Fruit fly (Drosophila melanogaster) whole organism, embryonic: ENCODE measurements around the gene CG31807.

Source experiments
- BEAF-32 ChIP-seq: fragments of 200-800 bp; sonication (Bioruptor generic); optimal IDR thresholded peaks from 3 replicates; lab custom pipeline; 2017; ENCODE audit warnings: missing biosample characterization, missing genetic modification characterization, mild to moderate bottlenecking, moderate library complexity, missing genetic modification reagents
- CG10267 ChIP-seq: fragments of 200-800 bp; sonication (Bioruptor generic); optimal IDR thresholded peaks from 2 replicates; lab custom pipeline; 2018; ENCODE audit warnings: missing biosample characterization, mild to moderate bottlenecking, missing genetic modification characterization, moderate library complexity
- CG12236 ChIP-seq: fragments of 200-800 bp; sonication (Bioruptor generic); optimal IDR thresholded peaks from 2 replicates; lab custom pipeline; 2016; ENCODE audit warnings: missing biosample characterization, missing genetic modification characterization
- CG13894 ChIP-seq: fragments of 200-800 bp; sonication (Bioruptor generic); optimal IDR thresholded peaks from 3 replicates; lab custom pipeline; 2018; ENCODE audit warnings: missing biosample characterization, mild to moderate bottlenecking, missing genetic modification characterization, moderate library complexity
- CG14965 ChIP-seq: fragments of 200-800 bp; sonication (Bioruptor generic); optimal IDR thresholded peaks from 2 replicates; lab custom pipeline; 2016; ENCODE audit warnings: missing biosample characterization, missing genetic modification characterization, borderline replicate concordance
- CG15269 ChIP-seq: fragments of 200-800 bp; sonication (Bioruptor generic); optimal IDR thresholded peaks from 2 replicates; lab custom pipeline; 2018; ENCODE audit warnings: missing biosample characterization, mild to moderate bottlenecking, missing genetic modification characterization, moderate library complexity
- CG16815 ChIP-seq: fragments of 200-800 bp; sonication (Bioruptor generic); optimal IDR thresholded peaks from 3 replicates; lab custom pipeline; 2017; ENCODE audit warnings: missing biosample characterization, mild to moderate bottlenecking, missing genetic modification characterization
- CG17186 ChIP-seq: fragments of 200-800 bp; sonication (Bioruptor generic); optimal IDR thresholded peaks from 3 replicates; lab custom pipeline; 2017; ENCODE audit warnings: missing biosample characterization, missing genetic modification reagents, missing genetic modification characterization
- CG17829 ChIP-seq: fragments of 200-800 bp; optimal IDR thresholded peaks from 2 replicates; lab custom pipeline; 2019; ENCODE audit warnings: missing biosample characterization, mild to moderate bottlenecking, missing genetic modification characterization, moderate library complexity
- CG1832 ChIP-seq: fragments of 200-800 bp; sonication (Bioruptor generic); optimal IDR thresholded peaks from 2 replicates; lab custom pipeline; 2017; ENCODE audit warnings: missing biosample characterization, mild to moderate bottlenecking, missing genetic modification characterization, inconsistent platforms
- CG2120 ChIP-seq: fragments of 200-800 bp; sonication (Bioruptor generic); optimal IDR thresholded peaks from 3 replicates; lab custom pipeline; 2016; ENCODE audit warnings: missing biosample characterization, missing genetic modification characterization
- CG2199 ChIP-seq: fragments of 200-800 bp; sonication (Bioruptor generic); IDR thresholded peaks from 3 replicates; pipeline ENCODE4 v1.3.6; 2022; ENCODE audit warnings: missing biosample characterization, missing genetic modification characterization
- CG2678 ChIP-seq: fragments of 200-800 bp; sonication (Bioruptor generic); optimal IDR thresholded peaks from 3 replicates; lab custom pipeline; 2019; ENCODE audit warnings: missing biosample characterization, mild to moderate bottlenecking, missing genetic modification characterization, moderate library complexity
- CG4424 ChIP-seq: fragments of 200-800 bp; sonication (Bioruptor generic); optimal IDR thresholded peaks from 3 replicates; lab custom pipeline; 2016; ENCODE audit warnings: missing biosample characterization, missing genetic modification characterization
- CG4707 ChIP-seq: fragments of 200-800 bp; sonication (Bioruptor generic); optimal IDR thresholded peaks from 2 replicates; lab custom pipeline; 2018; ENCODE audit warnings: missing biosample characterization, mild to moderate bottlenecking, missing genetic modification characterization, moderate library complexity
- CG4854 ChIP-seq: fragments of 200-800 bp; sonication (Bioruptor generic); optimal IDR thresholded peaks from 2 replicates; lab custom pipeline; 2016; ENCODE audit warnings: missing biosample characterization, missing genetic modification characterization, inconsistent platforms
- CG7839 ChIP-seq: fragments of 200-800 bp; sonication (Bioruptor generic); optimal IDR thresholded peaks from 3 replicates; lab custom pipeline; 2018; ENCODE audit warnings: missing biosample characterization, mild to moderate bottlenecking, missing genetic modification characterization, moderate library complexity
- CG8281 ChIP-seq: fragments of 200-800 bp; sonication (Bioruptor generic); optimal IDR thresholded peaks from 2 replicates; lab custom pipeline; 2018; ENCODE audit warnings: missing biosample characterization, mild to moderate bottlenecking, missing genetic modification characterization, moderate library complexity
- CG8924 ChIP-seq: fragments of 200-800 bp; optimal IDR thresholded peaks from 3 replicates; lab custom pipeline; 2019; ENCODE audit warnings: missing biosample characterization, mild to moderate bottlenecking, missing genetic modification characterization, moderate library complexity
- D19B ChIP-seq: fragments of 200-800 bp; sonication (Bioruptor generic); optimal IDR thresholded peaks from 2 replicates; lab custom pipeline; 2017; ENCODE audit warnings: missing biosample characterization, mild to moderate bottlenecking, missing genetic modification characterization
- Dad ChIP-seq: fragments of 200-800 bp; sonication (Bioruptor generic); optimal IDR thresholded peaks from 3 replicates; lab custom pipeline; 2016; ENCODE audit warnings: missing biosample characterization, missing genetic modification characterization
- Drgx ChIP-seq: fragments of 200-800 bp; sonication (Bioruptor generic); IDR thresholded peaks from 2 replicates; pipeline ENCODE4 v1.3.6; 2022; ENCODE audit warnings: missing biosample characterization, missing genetic modification characterization
- E2f1 ChIP-seq: fragments of 200-800 bp; sonication (Bioruptor generic); IDR thresholded peaks from 2 replicates; pipeline ENCODE4 v1.3.6; 2022; ENCODE audit warnings: missing biosample characterization, missing genetic modification characterization
- E2f2 ChIP-seq: fragments of 200-800 bp; sonication (Bioruptor generic); IDR thresholded peaks from 2 replicates; pipeline ENCODE4 v1.3.6; 2022; ENCODE audit warnings: missing biosample characterization, missing genetic modification characterization
- Ets65A ChIP-seq: fragments of 200-800 bp; sonication (Bioruptor generic); peaks from one replicate; lab custom pipeline; 2016; ENCODE audit warnings: missing biosample characterization, missing genetic modification characterization
- HmgZ ChIP-seq: fragments of 200-800 bp; sonication (Bioruptor generic); optimal IDR thresholded peaks from 2 replicates; lab custom pipeline; 2018; ENCODE audit warnings: missing biosample characterization, mild to moderate bottlenecking, missing genetic modification characterization
- Meics ChIP-seq: fragments of 200-800 bp; sonication (Bioruptor generic); optimal IDR thresholded peaks from 2 replicates; lab custom pipeline; 2017; ENCODE audit warnings: missing biosample characterization, mild to moderate bottlenecking, missing genetic modification characterization
- NfI ChIP-seq: fragments of 200-800 bp; sonication (Bioruptor generic); optimal IDR thresholded peaks from 3 replicates; lab custom pipeline; 2018; ENCODE audit warnings: missing biosample characterization, mild to moderate bottlenecking, missing genetic modification characterization, moderate library complexity
- Opbp ChIP-seq: fragments of 200-800 bp; sonication (Bioruptor generic); IDR thresholded peaks from 3 replicates; pipeline ENCODE4 v1.3.6; 2022; ENCODE audit warnings: missing biosample characterization, missing genetic modification characterization; ENCODE audit not compliant: partially characterized antibody
- Poxn ChIP-seq: fragments of 200-800 bp; sonication (Bioruptor generic); IDR thresholded peaks from 2 replicates; pipeline ENCODE4 v1.3.6; 2022; ENCODE audit warnings: missing biosample characterization, missing genetic modification characterization
- Sin3A ChIP-seq: fragments of >200 bp; optimal IDR thresholded peaks from 2 replicates; lab custom pipeline; 2018
- Sox100B ChIP-seq: fragments of 200-800 bp; sonication (Bioruptor generic); optimal IDR thresholded peaks from 3 replicates; lab custom pipeline; 2018; ENCODE audit warnings: missing biosample characterization, mild to moderate bottlenecking, missing genetic modification characterization
- aop ChIP-seq: fragments of 200-800 bp; sonication (Bioruptor generic); IDR thresholded peaks from 2 replicates; pipeline ENCODE4 v1.3.6; 2022; ENCODE audit warnings: missing biosample characterization, missing genetic modification characterization
- cato ChIP-seq: fragments of 200-800 bp; sonication (Bioruptor generic); optimal IDR thresholded peaks from 2 replicates; lab custom pipeline; 2016; ENCODE audit warnings: missing biosample characterization, missing genetic modification characterization, borderline replicate concordance
- chm ChIP-seq: fragments of 200-800 bp; sonication (Bioruptor generic); IDR thresholded peaks from 2 replicates; pipeline ENCODE4 v1.3.6; 2022; ENCODE audit warnings: missing biosample characterization, missing genetic modification characterization
- dimm ChIP-seq: fragments of 200-800 bp; sonication (Bioruptor generic); IDR thresholded peaks from 2 replicates; pipeline ENCODE4 v1.3.6; 2022; ENCODE audit warnings: missing biosample characterization, missing genetic modification characterization
- dmrt99B ChIP-seq: fragments of 200-800 bp; sonication (Bioruptor generic); optimal IDR thresholded peaks from 2 replicates; lab custom pipeline; 2018; ENCODE audit warnings: missing biosample characterization, mild to moderate bottlenecking, missing genetic modification characterization, moderate library complexity
- dysf ChIP-seq: fragments of 200-800 bp; sonication (Bioruptor generic); IDR thresholded peaks from 3 replicates; pipeline ENCODE4 v1.3.6; 2022; ENCODE audit warnings: missing biosample characterization, missing genetic modification characterization
- her ChIP-seq: fragments of 200-800 bp; sonication (Bioruptor generic); optimal IDR thresholded peaks from 2 replicates; lab custom pipeline; 2016; ENCODE audit warnings: missing biosample characterization, missing genetic modification characterization
- ind ChIP-seq: fragments of 200-800 bp; sonication (Bioruptor generic); optimal IDR thresholded peaks from 3 replicates; lab custom pipeline; 2016; ENCODE audit warnings: missing biosample characterization, missing genetic modification characterization
- klu ChIP-seq: fragments of 200-800 bp; sonication (Bioruptor generic); IDR thresholded peaks from 2 replicates; pipeline ENCODE4 v1.3.6; 2022; ENCODE audit warnings: missing biosample characterization, missing genetic modification characterization
- ro ChIP-seq: fragments of 200-800 bp; sonication (Bioruptor generic); IDR thresholded peaks from 2 replicates; pipeline ENCODE4 v1.3.6; 2022; ENCODE audit warnings: missing biosample characterization, missing genetic modification characterization
- run ChIP-seq: fragments of 200-800 bp; sonication (Bioruptor generic); optimal IDR thresholded peaks from 3 replicates; lab custom pipeline; 2018; ENCODE audit warnings: missing biosample characterization, mild to moderate bottlenecking, missing genetic modification characterization
- salm ChIP-seq: fragments of 200-800 bp; sonication (Bioruptor generic); optimal IDR thresholded peaks from 2 replicates; lab custom pipeline; 2018; ENCODE audit warnings: missing biosample characterization, mild to moderate bottlenecking, missing genetic modification characterization
- sc ChIP-seq, 3 experiments: fragments of >200 bp in 2 of 3; fragments of 200-800 bp in 1 of 3; sonication (Bioruptor generic) in 1 of 3; optimal IDR thresholded peaks; 2 replicates in 2 of 3; 3 replicates in 1 of 3; lab custom pipeline; 2017; ENCODE audit warnings: mild to moderate bottlenecking in 1 of 3, missing biosample characterization in 1 of 3, missing genetic modification characterization in 1 of 3, missing genetic modification reagents in 1 of 3
- sens-2 ChIP-seq: fragments of 200-800 bp; sonication (Bioruptor generic); IDR thresholded peaks from 2 replicates; pipeline ENCODE4 v1.3.6; 2022; ENCODE audit warnings: missing biosample characterization, missing genetic modification characterization
- slou ChIP-seq: fragments of 200-800 bp; sonication (Bioruptor generic); optimal IDR thresholded peaks from 3 replicates; lab custom pipeline; 2016; ENCODE audit warnings: missing biosample characterization, missing genetic modification characterization
- sug ChIP-seq: fragments of 200-800 bp; optimal IDR thresholded peaks from 2 replicates; lab custom pipeline; 2019; ENCODE audit warnings: missing biosample characterization, mild to moderate bottlenecking, missing genetic modification characterization, moderate library complexity

CG31807 gene

DNA sequence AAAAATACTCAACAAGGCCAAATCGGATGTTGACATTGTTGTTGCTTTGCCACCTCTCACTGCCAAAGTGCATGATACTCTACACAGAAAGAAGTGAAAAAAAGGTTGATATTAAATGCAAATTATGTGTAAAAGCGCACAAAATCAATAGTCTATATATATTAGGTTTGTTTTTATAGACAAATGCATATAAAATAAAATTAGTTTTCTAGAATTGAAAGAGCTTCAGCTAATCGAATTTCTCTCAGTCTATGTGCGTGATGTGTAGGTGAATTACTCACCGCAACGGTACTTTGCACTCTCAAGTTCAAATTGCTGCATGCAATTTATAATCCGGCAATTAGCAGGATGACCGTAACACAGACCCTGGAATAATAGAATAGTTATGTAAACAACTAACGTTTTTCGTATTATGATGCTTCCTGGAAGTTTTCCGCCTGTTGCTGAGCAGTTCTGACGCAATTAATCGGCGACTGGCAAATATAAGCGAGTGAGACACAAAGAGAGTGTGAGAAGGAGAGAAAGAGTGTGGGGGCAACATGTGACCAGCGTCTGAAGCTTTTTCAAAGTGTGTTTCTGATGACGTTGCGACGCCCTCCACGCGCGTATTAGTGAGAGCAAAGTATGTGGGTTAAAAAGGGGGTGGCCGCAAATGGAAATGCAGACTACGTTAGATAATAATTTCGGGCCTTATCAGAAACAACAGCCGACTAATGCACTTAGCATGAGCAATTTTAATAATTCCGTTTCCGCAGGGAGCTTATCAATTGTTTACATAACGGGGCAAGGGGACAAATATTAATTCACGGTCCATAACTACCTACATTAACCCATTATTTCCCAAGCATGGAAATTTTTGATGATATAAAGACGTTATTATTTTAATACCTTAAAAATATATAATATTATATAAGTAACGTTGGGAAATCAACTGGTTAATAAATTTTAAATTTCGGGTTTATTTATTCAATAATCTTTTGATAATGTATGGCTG, 37.2 kb upstream of the CG31807 start (continued):
- TF ChIP-seq CG2120 (GFP tag; lab: Kevin White, UChicago) (peak; percentile 83), sug (peak; percentile 64), D19B (peak; percentile 67), CG13894 (tag; lab: Kevin White, UChicago) (peak; percentile 57), CG4854 (peak; percentile 78), aop (GFP tag; lab: Robert Waterston, UW) (peak; percentile 83), CG2199 (GFP tag; lab: Robert Waterston, UW) (peak; percentile 98), ind (GFP tag; lab: Kevin White, UChicago) (peak; percentile 95), dmrt99B (tag; lab: Kevin White, UChicago) (peak; percentile 96), Drgx (GFP tag; lab: Robert Waterston, UW) (peak; percentile 97), klu (GFP tag; lab: Robert Waterston, UW) (peak; percentile 88), Opbp (GFP tag; lab: Robert Waterston, UW) (no peak), her (peak; percentile 25), Sox100B (GFP tag; lab: Kevin White, UChicago) (peak; percentile 91), ro (GFP tag; lab: Robert Waterston, UW) (peak; percentile 88), NfI (peak; percentile 81), Sin3A (lab: Kevin White, UChicago) (no peak), cato (peak; percentile 79), CG17829 (peak; percentile 96), CG7839 (tag; lab: Kevin White, UChicago) (peak; percentile 94), dimm (peak; percentile 92), CG16815 (peak; percentile 51), CG12236 (GFP tag; lab: Kevin White, UChicago) (peak; percentile 27), Poxn (GFP tag; lab: Robert Waterston, UW) (peak; percentile 34; the same call in 1 of the 2 replicates), E2f1 (peak; percentile 95), CG4424 (GFP tag; lab: Kevin White, UChicago) (peak; percentile 95), CG8281 (tag; lab: Kevin White, UChicago) (peak; percentile 71), chm (GFP tag; lab: Robert Waterston, UW) (peak; percentile 94), BEAF-32 (no peak), CG10267 (tag; lab: Kevin White, UChicago) (peak; percentile 85), CG4707 (GFP tag; lab: Kevin White, UChicago) (peak; percentile 84), dysf (peak; percentile 96), Meics (GFP tag; lab: Kevin White, UChicago) (peak; percentile 91), Ets65A (GFP tag; lab: Kevin White, UChicago) (peak; percentile 97), E2f2 (peak; percentile 75), CG2678 (tag; lab: Kevin White, UChicago) (peak; percentile 95), HmgZ (tag; lab: Kevin White, UChicago) (peak; percentile 75)

DNA sequence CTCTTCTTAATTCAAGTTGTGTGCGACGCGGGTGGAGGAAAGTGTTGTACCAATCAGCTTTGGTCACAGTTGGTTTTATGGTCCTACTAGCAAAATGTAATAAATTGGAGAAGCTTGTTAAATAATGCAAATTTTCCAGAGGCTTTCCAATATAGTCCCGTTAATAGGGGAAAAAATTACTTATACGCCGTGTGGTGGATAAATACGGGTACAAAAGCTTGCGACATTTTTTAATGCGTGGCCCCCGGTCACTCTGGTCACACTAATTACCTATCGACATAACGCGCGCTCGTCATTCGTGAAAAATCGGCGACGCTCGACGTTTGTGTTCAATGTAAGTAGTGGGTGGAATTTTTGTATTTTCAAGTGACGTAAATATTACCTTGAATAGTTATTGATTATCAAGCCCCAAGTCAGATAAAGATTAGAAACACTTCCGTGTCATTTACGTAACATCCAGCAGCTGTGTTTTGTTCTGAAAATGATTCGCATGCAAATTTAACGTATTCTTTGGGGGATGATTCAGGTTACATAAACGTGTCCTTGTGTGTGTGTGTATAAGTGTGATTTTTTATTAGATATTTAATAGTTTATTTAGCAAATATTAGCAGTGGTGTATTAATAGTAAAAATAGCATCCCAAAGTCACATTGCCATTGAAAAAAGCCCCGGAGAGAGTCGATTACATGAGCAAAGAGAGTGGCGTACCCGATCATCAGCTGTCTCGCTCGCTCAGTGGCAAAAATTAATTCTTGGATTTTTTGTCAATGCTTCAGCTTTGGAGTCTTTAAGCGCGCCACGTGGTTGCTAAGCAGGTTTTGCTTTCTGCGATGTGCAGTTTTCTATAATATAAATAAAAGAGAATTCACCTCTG, 36.1 kb upstream of the CG31807 start, which contains the start of gene Cyt-c-p:
Cyt-c-p (plus strand) TSS at position 290 of the 873 bp plus-strand sequence.
- TF ChIP-seq CG15269 (tag; lab: Kevin White, UChicago) (no peak), salm (tag; lab: Kevin White, UChicago) (peak; percentile 6), sc (optimal IDR thresholded peaks at IDR 0.05; lab: Kevin White, UChicago) (no peak), sc (GFP tag; optimal IDR thresholded peaks at IDR 0.05; lab: Kevin White, UChicago) (no peak), Dad (peak; percentile 50), slou (GFP tag; lab: Kevin White, UChicago) (no peak), CG8924 (tag; lab: Kevin White, UChicago) (peak; percentile 20), CG17186 (peak; percentile 87), CG14965 (GFP tag; lab: Kevin White, UChicago) (no peak), run (peak; percentile 35), sens-2 (GFP tag; lab: Robert Waterston, UW) (no peak), CG1832 (peak; percentile 22)
